Worm (Caenorhabditis elegans): ENCODE data around the gene mtr-4.

DNA sequence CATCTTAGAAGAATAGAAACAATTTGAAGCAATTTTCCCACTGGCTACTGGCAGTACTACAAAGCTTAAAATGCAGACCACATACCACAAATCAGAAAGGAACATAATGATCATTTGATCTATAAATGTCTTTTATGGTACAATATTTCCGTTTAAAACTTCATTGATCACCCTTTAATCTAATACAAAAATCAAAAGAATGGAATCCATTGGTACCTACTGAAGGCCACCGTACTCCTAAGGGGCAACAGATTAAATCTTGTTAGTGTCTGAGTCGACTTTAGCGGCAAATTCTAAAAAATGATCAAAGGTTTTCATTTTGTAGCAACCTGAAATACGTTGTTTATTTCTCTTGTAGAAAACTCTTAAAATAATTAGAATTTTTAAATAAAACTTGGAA, 46.7 kb downstream of the mtr-4 start:
- no peak for TF ChIP-seq fos-1 (tag; optimal IDR thresholded peaks at IDR 0.05)
- TF ChIP-seq ztf-11 (tag; optimal IDR thresholded peaks at IDR 0.05), result no peak
- no peak for TF ChIP-seq nhr-237 (tag; optimal IDR thresholded peaks at IDR 0.05)
- no peak for TF ChIP-seq lin-13 (GFP tag; optimal IDR thresholded peaks at IDR 0.05)
- no peak for TF ChIP-seq ceh-16 (tag; optimal IDR thresholded peaks at IDR 0.05)
- no peak for TF ChIP-seq ama-1 (optimal IDR thresholded peaks at IDR 0.05)
- no peak for TF ChIP-seq snpc-4 (tag; optimal IDR thresholded peaks at IDR 0.05)
- TF ChIP-seq lin-11 (tag; optimal IDR thresholded peaks at IDR 0.05), result no peak

All from whole organism, L2 larva.